Fruit fly (Drosophila melanogaster) whole organism, adult: ENCODE results near the gene Cyp1.

ENCODE experiments used
- CG12768 ChIP-seq: fragments of 200-800 bp; sonication (Bioruptor generic); optimal IDR thresholded peaks from 2 replicates; lab custom pipeline; 2017; ENCODE audit warnings: missing biosample characterization, missing genetic modification characterization, mild to moderate bottlenecking, moderate library complexity, missing genetic modification reagents
- CG7045 ChIP-seq: fragments of 200-800 bp; sonication (Bioruptor generic); optimal IDR thresholded peaks from 2 replicates; lab custom pipeline; 2017; ENCODE audit warnings: missing biosample characterization, mild to moderate bottlenecking, missing genetic modification characterization
- Hr96 ChIP-seq: fragments of 200-800 bp; sonication (Bioruptor generic); optimal IDR thresholded peaks from 2 replicates; lab custom pipeline; 2016; ENCODE audit warnings: missing biosample characterization, missing genetic modification characterization
- Mnt ChIP-seq: fragments of 200-800 bp; sonication (Bioruptor generic); optimal IDR thresholded peaks from 2 replicates; lab custom pipeline; 2016; ENCODE audit warnings: missing biosample characterization, mild to moderate bottlenecking, missing genetic modification characterization
- cic ChIP-seq: fragments of 200-800 bp; sonication (Bioruptor generic); optimal IDR thresholded peaks from 2 replicates; lab custom pipeline; 2017; ENCODE audit warnings: missing biosample characterization, mild to moderate bottlenecking, missing genetic modification characterization, moderate library complexity
- kay ChIP-seq: fragments of 200-800 bp; sonication (Bioruptor generic); peaks from one replicate; lab custom pipeline; 2016; ENCODE audit warnings: missing biosample characterization, missing genetic modification characterization, borderline replicate concordance
- ovo ChIP-seq: fragments of 200-800 bp; sonication (Bioruptor generic); optimal IDR thresholded peaks from 2 replicates; lab custom pipeline; 2016; ENCODE audit warnings: missing biosample characterization, missing genetic modification characterization

DNA sequence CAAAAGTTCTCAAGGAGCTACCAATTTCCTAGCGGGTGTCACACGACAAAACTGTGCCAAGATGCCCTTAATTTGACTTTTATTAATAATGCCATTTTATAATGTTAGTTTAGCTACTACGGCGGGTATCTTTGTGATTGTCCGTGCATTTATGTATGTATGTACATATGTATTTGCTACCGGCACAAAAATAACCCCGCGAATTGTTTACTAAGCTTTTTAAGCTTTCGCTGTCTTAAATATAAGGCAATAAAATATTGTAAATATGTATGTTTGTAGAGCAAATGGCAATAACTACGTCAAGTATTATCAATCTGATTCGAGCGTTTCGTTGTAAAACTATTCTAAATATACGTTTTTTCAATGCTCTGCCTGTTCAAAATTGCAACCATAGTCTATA is 11.2 kb downstream of the Cyp1 start:
- no peak for TF ChIP-seq Mnt (GFP tag; lab: Kevin White, UChicago)
- no peak for TF ChIP-seq CG7045 (GFP tag; lab: Kevin White, UChicago)
- TF ChIP-seq kay (GFP tag; lab: Kevin White, UChicago): peak; percentile 87
- no peak for TF ChIP-seq ovo (GFP tag; lab: Kevin White, UChicago)
- TF ChIP-seq cic (GFP tag; lab: Kevin White, UChicago): peak; percentile 71
- TF ChIP-seq Hr96 (GFP tag; lab: Kevin White, UChicago): no peak
- no peak for TF ChIP-seq CG12768 (GFP tag; lab: Kevin White, UChicago)
